Fruit fly (Drosophila melanogaster): ENCODE data around the gene pot.

dm6 chrX:11923698-11924097 is 6.6 kb upstream of the pot start:
- TF ChIP-seq CG34406 (GFP tag; optimal IDR thresholded peaks at IDR 0.05) (no peak), Blimp-1 (GFP tag; optimal IDR thresholded peaks at IDR 0.05) (no peak), CG3919 (GFP tag; optimal IDR thresholded peaks at IDR 0.05) (no peak), Ets21C (GFP tag; optimal IDR thresholded peaks at IDR 0.05) (no peak), Met (GFP tag; optimal IDR thresholded peaks at IDR 0.05) (no peak)
